Fruit fly (Drosophila melanogaster): ENCODE results near the gene Sec15.

The Sec15 gene

DNA sequence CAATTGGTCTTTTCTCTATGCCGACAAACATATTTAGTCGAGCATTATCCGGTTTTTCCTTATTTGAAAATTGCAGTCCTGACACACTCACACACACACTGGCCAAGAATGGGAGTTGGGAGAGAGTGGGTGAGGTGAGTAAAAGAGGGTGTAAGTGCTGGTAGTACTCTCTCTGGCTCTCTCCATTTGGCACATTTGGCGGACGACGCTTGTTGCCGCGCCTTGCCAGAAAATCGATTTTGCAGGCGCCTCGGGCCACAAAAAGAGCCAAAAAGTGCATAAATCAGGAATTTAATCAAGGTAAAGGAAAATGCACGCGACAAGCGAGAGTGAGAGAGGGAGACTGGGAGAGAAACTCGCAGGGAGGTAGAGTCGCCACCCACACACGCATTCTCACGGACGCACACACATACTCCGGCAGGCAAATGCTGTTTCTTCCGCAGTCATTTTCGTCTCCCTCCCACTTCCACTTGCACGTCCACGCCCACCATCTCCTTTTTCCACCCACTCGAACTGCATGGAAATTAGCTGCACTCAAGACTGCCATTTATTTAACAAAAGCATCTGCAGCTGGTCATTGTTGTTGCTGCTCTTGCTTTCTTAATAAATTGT is 11.1 kb downstream of the Sec15 start:
- TF ChIP-seq GATAd (GFP tag; optimal IDR thresholded peaks at IDR 0.05) (no peak), psq (GFP tag; optimal IDR thresholded peaks at IDR 0.05) (no peak), CrebA (GFP tag; optimal IDR thresholded peaks at IDR 0.05; ENCODE audit: borderline replicate concordance) (no peak), CG32264 (GFP tag; optimal IDR thresholded peaks at IDR 0.05) (no peak), Sp1 (GFP tag; optimal IDR thresholded peaks at IDR 0.05) (no peak), woc (GFP tag; optimal IDR thresholded peaks at IDR 0.05) (no peak), Abd-B (GFP tag; optimal IDR thresholded peaks at IDR 0.05) (no peak), CG9705 (GFP tag; optimal IDR thresholded peaks at IDR 0.05) (no peak), Dfd (GFP tag; optimal IDR thresholded peaks at IDR 0.05) (no peak), Dif (GFP tag; optimal IDR thresholded peaks at IDR 0.05; ENCODE audit: partially characterized antibody) (no peak), Vsx2 (GFP tag; optimal IDR thresholded peaks at IDR 0.05; ENCODE audit: partially characterized antibody) (no peak), Mio (GFP tag; optimal IDR thresholded peaks at IDR 0.05) (no peak), Hnf4 (GFP tag; optimal IDR thresholded peaks at IDR 0.05) (no peak), Hr78 (GFP tag; optimal IDR thresholded peaks at IDR 0.05) (no peak), lola (GFP tag; optimal IDR thresholded peaks at IDR 0.05) (no peak), Jra (GFP tag; optimal IDR thresholded peaks at IDR 0.05) (no peak)

dm6 chr3R:21094292-21094691 is 13.5 kb downstream of the Sec15 start:
- TF ChIP-seq sv (GFP tag; optimal IDR thresholded peaks at IDR 0.05), result no peak
- no peak for TF ChIP-seq br (GFP tag; optimal IDR thresholded peaks at IDR 0.05)
- TF ChIP-seq foxo (GFP tag; optimal IDR thresholded peaks at IDR 0.05), result no peak
- no peak for TF ChIP-seq usp (GFP tag; optimal IDR thresholded peaks at IDR 0.05)
- TF ChIP-seq OdsH (GFP tag; optimal IDR thresholded peaks at IDR 0.05), result no peak
- peak; percentile 59 for TF ChIP-seq Dif (GFP tag; optimal IDR thresholded peaks at IDR 0.05; ENCODE audit: partially characterized antibody)
- no peak for TF ChIP-seq tai (GFP tag; optimal IDR thresholded peaks at IDR 0.05)
- no peak for TF ChIP-seq CG32264 (GFP tag; optimal IDR thresholded peaks at IDR 0.05)
- peak; percentile 9 for TF ChIP-seq Jra (GFP tag; optimal IDR thresholded peaks at IDR 0.05)

- TF ChIP-seq jim (GFP tag; optimal IDR thresholded peaks at IDR 0.05), result no peak
- TF ChIP-seq sage (GFP tag; optimal IDR thresholded peaks at IDR 0.05), result no peak
- no peak for TF ChIP-seq Dif (GFP tag; optimal IDR thresholded peaks at IDR 0.05; ENCODE audit: partially characterized antibody)
- no peak for TF ChIP-seq Hr78 (GFP tag; optimal IDR thresholded peaks at IDR 0.05)
- TF ChIP-seq pan (optimal IDR thresholded peaks at IDR 0.05), result no peak
- TF ChIP-seq rgr (GFP tag; optimal IDR thresholded peaks at IDR 0.05), result no peak
- TF ChIP-seq dsf (GFP tag; optimal IDR thresholded peaks at IDR 0.05; ENCODE audit: borderline replicate concordance), result no peak
- TF ChIP-seq Rel (GFP tag; optimal IDR thresholded peaks at IDR 0.05), result no peak
- no peak for TF ChIP-seq Rel (tag; optimal IDR thresholded peaks at IDR 0.05)
- no peak for TF ChIP-seq fru (GFP tag; optimal IDR thresholded peaks at IDR 0.05)
- no peak for TF ChIP-seq h (GFP tag; optimal IDR thresholded peaks at IDR 0.05)
- no peak for TF ChIP-seq CG32264 (GFP tag; optimal IDR thresholded peaks at IDR 0.05)
- TF ChIP-seq brk (GFP tag; optimal IDR thresholded peaks at IDR 0.05), result no peak
- TF ChIP-seq GATAd (GFP tag; optimal IDR thresholded peaks at IDR 0.05), result no peak
- TF ChIP-seq psq (GFP tag; optimal IDR thresholded peaks at IDR 0.05), result no peak
- no peak for TF ChIP-seq dl (GFP tag; optimal IDR thresholded peaks at IDR 0.05; ENCODE audit: insufficient read depth in 1 of 2, partially characterized antibody in 2 of 2)
- TF ChIP-seq foxo (GFP tag; optimal IDR thresholded peaks at IDR 0.05), result no peak
- TF ChIP-seq usp (GFP tag; optimal IDR thresholded peaks at IDR 0.05), result no peak
- TF ChIP-seq CG9705 (GFP tag; optimal IDR thresholded peaks at IDR 0.05), result no peak
- no peak for TF ChIP-seq HLH106 (tag; optimal IDR thresholded peaks at IDR 0.05)
Measured at dm6 chr3R:21092829-21093228, 14.9 kb downstream of the Sec15 start.

DNA sequence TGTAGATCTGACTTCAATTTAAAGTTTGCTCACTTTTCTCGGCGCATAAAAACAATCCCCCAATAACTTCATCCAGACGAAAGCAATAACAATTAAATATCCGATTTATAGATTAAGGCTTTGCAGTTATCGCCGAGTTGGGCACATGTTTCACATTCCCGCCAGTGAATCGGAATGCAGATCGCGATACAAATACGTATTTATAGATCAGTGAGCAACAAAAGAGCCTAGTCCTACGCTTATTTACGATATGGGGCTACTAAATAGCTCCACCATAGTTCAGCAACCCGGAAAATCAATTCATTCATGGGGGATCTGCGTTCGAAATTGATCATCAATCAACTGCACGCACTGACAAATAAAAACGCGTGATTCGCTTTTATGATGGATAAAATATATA is 15.7 kb downstream of the Sec15 start:
- no peak for TF ChIP-seq CG32264 (GFP tag; optimal IDR thresholded peaks at IDR 0.05)
- TF ChIP-seq Abd-B (GFP tag; optimal IDR thresholded peaks at IDR 0.05), result no peak

All from whole organism, wandering third instar larva.